Worm (Caenorhabditis elegans) whole organism, young adult: ENCODE results near the gene srx-23.

Experiments
- B0035.1 ChIP-seq: sonication (generic microtip); optimal IDR thresholded peaks from 2 replicates; lab custom pipeline; 2016; ENCODE audit warnings: missing genetic modification characterization, mild to moderate bottlenecking, missing compliant biosample characterization, missing genotype, missing genetic modification reagents
- B0261.1 ChIP-seq: sonication (generic microtip); optimal IDR thresholded peaks from 2 replicates; lab custom pipeline; 2016; ENCODE audit warnings: mild to moderate bottlenecking, missing genetic modification characterization, moderate library complexity, missing compliant biosample characterization
- B0336.3 ChIP-seq: fragments of 200-800 bp; sonication (Bioruptor generic); IDR thresholded peaks from 2 replicates; pipeline ENCODE4 v1.3.6; 2022; ENCODE audit warnings: missing genetic modification characterization, missing compliant biosample characterization
- C06A6.2 ChIP-seq: fragments of 200-800 bp; sonication (Bioruptor generic); conservative IDR thresholded peaks from 2 replicates; pipeline ENCODE4 v1.3.6; 2022; ENCODE audit warnings: missing genetic modification characterization, missing compliant biosample characterization
- F22D6.2 ChIP-seq: sonication (generic microtip); optimal IDR thresholded peaks from 2 replicates; lab custom pipeline; 2016; ENCODE audit warnings: mild to moderate bottlenecking, missing genetic modification characterization, missing compliant biosample characterization
- F23B12.7 ChIP-seq: sonication (generic microtip); optimal IDR thresholded peaks from 2 replicates; lab custom pipeline; 2017; ENCODE audit warnings: missing genetic modification characterization, mild to moderate bottlenecking, missing compliant biosample characterization, antibody characterized with exemption, moderate library complexity; ENCODE audit not compliant: insufficient read depth
- F39B2.1 ChIP-seq: fragments of 200-800 bp; sonication (Bioruptor generic); IDR thresholded peaks from 2 replicates; pipeline ENCODE4 v1.3.6; 2022; ENCODE audit warnings: missing genetic modification reagents, missing genetic modification characterization, missing compliant biosample characterization
- F55B11.4 ChIP-seq: sonication (generic microtip); optimal IDR thresholded peaks from 2 replicates; lab custom pipeline; 2016; ENCODE audit warnings: missing compliant biosample characterization, missing genetic modification characterization, borderline replicate concordance; ENCODE audit not compliant: insufficient read depth
- Y53F4B.3 ChIP-seq: fragments of 200-800 bp; sonication (Bioruptor generic); IDR thresholded peaks from 2 replicates; pipeline ENCODE4 v1.3.6; 2022; ENCODE audit warnings: missing genetic modification reagents, missing genetic modification characterization, missing compliant biosample characterization
- Y53G8AR.9 ChIP-seq: fragments of 200-800 bp; sonication (Bioruptor generic); conservative IDR thresholded peaks from 2 replicates; pipeline ENCODE4 v1.3.6; 2022; ENCODE audit warnings: missing genetic modification reagents, missing genetic modification characterization, missing compliant biosample characterization
- Y79H2A.3 ChIP-seq: fragments of 200-800 bp; sonication (Bioruptor generic); conservative IDR thresholded peaks from 2 replicates; pipeline ENCODE4 v1.3.6; 2022; ENCODE audit warnings: missing genetic modification reagents, missing genetic modification characterization, missing compliant biosample characterization
- akir-1 ChIP-seq: fragments of 200-800 bp; sonication (Bioruptor generic); optimal IDR thresholded peaks from 2 replicates; lab custom pipeline; 2018; ENCODE audit warnings: mild to moderate bottlenecking, missing genetic modification characterization, moderate library complexity, missing compliant biosample characterization
- aptf-3 ChIP-seq: fragments of 200-800 bp; sonication (Bioruptor generic); IDR thresholded peaks from 2 replicates; pipeline ENCODE4 v1.3.6; 2022; ENCODE audit warnings: missing genetic modification characterization, missing compliant biosample characterization
- athp-1 ChIP-seq: sonication (generic microtip); optimal IDR thresholded peaks from 2 replicates; lab custom pipeline; 2017; ENCODE audit warnings: mild to moderate bottlenecking, missing genetic modification characterization, missing compliant biosample characterization
- attf-6 ChIP-seq: fragments of 200-800 bp; sonication (Bioruptor generic); IDR thresholded peaks from 2 replicates; pipeline ENCODE4 v1.3.6; 2022; ENCODE audit warnings: missing genetic modification reagents, missing genetic modification characterization, missing compliant biosample characterization
- bed-2 ChIP-seq: fragments of 200-800 bp; sonication (Bioruptor generic); IDR thresholded peaks from 2 replicates; pipeline ENCODE4 v1.3.6; 2022; ENCODE audit warnings: missing genetic modification reagents, missing genetic modification characterization, missing compliant biosample characterization
- ccch-3 ChIP-seq: fragments of 200-800 bp; sonication (Bioruptor generic); optimal IDR thresholded peaks from 2 replicates; lab custom pipeline; 2018; ENCODE audit warnings: mild to moderate bottlenecking, missing genetic modification characterization, missing compliant biosample characterization
- ceh-27 ChIP-seq: fragments of 200-800 bp; sonication (Bioruptor generic); optimal IDR thresholded peaks from 2 replicates; lab custom pipeline; 2018; ENCODE audit warnings: mild to moderate bottlenecking, missing genetic modification characterization, moderate library complexity, missing compliant biosample characterization
- ceh-79 ChIP-seq: sonication (generic microtip); optimal IDR thresholded peaks from 2 replicates; lab custom pipeline; 2017; ENCODE audit warnings: mild to moderate bottlenecking, missing genetic modification characterization, missing compliant biosample characterization
- ceh-91 ChIP-seq: fragments of 200-800 bp; sonication (Bioruptor generic); IDR thresholded peaks from 2 replicates; pipeline ENCODE4 v1.3.6; 2022; ENCODE audit warnings: missing genetic modification reagents, missing genetic modification characterization, missing compliant biosample characterization
- die-1 ChIP-seq: sonication (generic microtip); optimal IDR thresholded peaks from 2 replicates; lab custom pipeline; 2016; ENCODE audit warnings: missing genotype, mild to moderate bottlenecking, missing genetic modification characterization, missing compliant biosample characterization
- dpl-1 ChIP-seq: fragments of 150-350 bp; optimal IDR thresholded peaks from 2 replicates; lab custom pipeline; 2014; ENCODE audit warnings: missing biosample characterization, missing genetic modification reagents, missing genetic modification characterization
- egrh-3 ChIP-seq: fragments of 200-800 bp; sonication (Bioruptor generic); IDR thresholded peaks from 2 replicates; pipeline ENCODE4 v1.3.6; 2022; ENCODE audit warnings: missing genetic modification reagents, missing genetic modification characterization, missing compliant biosample characterization
- him-1 ChIP-seq: sonication (generic microtip); optimal IDR thresholded peaks from 2 replicates; lab custom pipeline; 2016; ENCODE audit warnings: missing genotype, missing genetic modification reagents, missing genetic modification characterization, missing compliant biosample characterization
- hsf-1 ChIP-seq: fragments of 200-800 bp; sonication (Bioruptor generic); IDR thresholded peaks from 2 replicates; pipeline ENCODE4 v1.3.6; 2022; ENCODE audit warnings: missing genetic modification reagents, missing genetic modification characterization, missing compliant biosample characterization
- lag-1 ChIP-seq: fragments of 200-800 bp; sonication (Bioruptor generic); IDR thresholded peaks from 2 replicates; pipeline ENCODE4 v1.3.6; 2022; ENCODE audit warnings: missing genetic modification reagents, missing genetic modification characterization, missing compliant biosample characterization
- let-526 ChIP-seq: fragments of 200-800 bp; sonication (Bioruptor generic); IDR thresholded peaks from 2 replicates; pipeline ENCODE4 v1.3.6; 2022; ENCODE audit warnings: missing genetic modification reagents, missing genetic modification characterization, missing compliant biosample characterization
- lin-26 ChIP-seq: fragments of 200-800 bp; sonication (Bioruptor generic); IDR thresholded peaks from 2 replicates; pipeline ENCODE4 v1.3.6; 2022; ENCODE audit warnings: missing genetic modification reagents, missing genetic modification characterization, missing compliant biosample characterization
- lin-35 ChIP-seq, 3 experiments: fragments of 150-350 bp in 2 of 3; sonication (generic microtip) in 1 of 3; optimal IDR thresholded peaks; 2 replicates each; lab custom pipeline; 2014 to 2018; ENCODE audit warnings: missing biosample characterization in 3 of 3, missing genetic modification characterization in 3 of 3, missing genetic modification reagents in 3 of 3
- lir-1 ChIP-seq: fragments of 200-800 bp; sonication (Bioruptor generic); conservative IDR thresholded peaks from 2 replicates; pipeline ENCODE4 v1.3.6; 2022; ENCODE audit warnings: missing genetic modification reagents, missing genetic modification characterization, missing compliant biosample characterization
- madf-10 ChIP-seq: sonication (generic microtip); optimal IDR thresholded peaks from 2 replicates; lab custom pipeline; 2016; ENCODE audit warnings: mild to moderate bottlenecking, missing genetic modification characterization, missing compliant biosample characterization
- madf-8 ChIP-seq: fragments of 200-800 bp; sonication (Bioruptor generic); conservative IDR thresholded peaks from 2 replicates; pipeline ENCODE4 v1.3.6; 2022; ENCODE audit warnings: missing genetic modification reagents, missing genetic modification characterization, missing compliant biosample characterization
- mxl-1 ChIP-seq: sonication (generic microtip); optimal IDR thresholded peaks from 2 replicates; lab custom pipeline; 2016; ENCODE audit warnings: missing genetic modification characterization, missing compliant biosample characterization
- nhr-90 ChIP-seq: sonication (generic microtip); optimal IDR thresholded peaks from 2 replicates; lab custom pipeline; 2016; ENCODE audit warnings: missing genotype, mild to moderate bottlenecking, missing genetic modification characterization, missing compliant biosample characterization
- repo-1 ChIP-seq: sonication (generic microtip); optimal IDR thresholded peaks from 2 replicates; lab custom pipeline; 2017; ENCODE audit warnings: mild to moderate bottlenecking, missing genetic modification characterization, missing compliant biosample characterization
- snpc-3.4 ChIP-seq: sonication (generic microtip); optimal IDR thresholded peaks from 2 replicates; lab custom pipeline; 2017; ENCODE audit warnings: missing genetic modification characterization, mild to moderate bottlenecking, missing compliant biosample characterization, antibody characterized with exemption, moderate library complexity, missing genotype, missing genetic modification reagents
- snpc-4 ChIP-seq, 5 experiments: fragments of 150-350 bp in 1 of 5; sonication (generic microtip) in 4 of 5; optimal IDR thresholded peaks; 2 replicates each; lab custom pipeline; 2014 to 2018; ENCODE audit warnings: missing genetic modification characterization in 5 of 5, missing biosample characterization in 3 of 5, antibody characterized with exemption in 2 of 5, mild to moderate bottlenecking in 2 of 5, missing compliant biosample characterization in 2 of 5, missing genotype in 2 of 5, moderate library complexity in 2 of 5, missing genetic modification reagents in 1 of 5
- zfh-2 ChIP-seq: fragments of 200-800 bp; sonication (Bioruptor generic); conservative IDR thresholded peaks from 2 replicates; pipeline ENCODE4 v1.3.6; 2022; ENCODE audit warnings: missing genetic modification reagents, missing genetic modification characterization, missing compliant biosample characterization
- zim-3 ChIP-seq: sonication (generic microtip); optimal IDR thresholded peaks from 2 replicates; lab custom pipeline; 2017; ENCODE audit warnings: mild to moderate bottlenecking, missing genetic modification characterization, moderate library complexity, missing compliant biosample characterization
- ztf-18 ChIP-seq: sonication (generic microtip); optimal IDR thresholded peaks from 2 replicates; lab custom pipeline; 2016; ENCODE audit warnings: missing genotype, mild to moderate bottlenecking, missing genetic modification characterization, missing compliant biosample characterization
- ztf-25 ChIP-seq: fragments of 200-800 bp; sonication (Bioruptor generic); IDR thresholded peaks from 2 replicates; pipeline ENCODE4 v1.3.6; 2022; ENCODE audit warnings: missing genetic modification reagents, missing genetic modification characterization, missing compliant biosample characterization
- ztf-28 ChIP-seq: fragments of 200-800 bp; sonication (Bioruptor generic); IDR thresholded peaks from 2 replicates; pipeline ENCODE4 v1.3.6; 2022; ENCODE audit warnings: missing genetic modification reagents, missing genetic modification characterization, missing compliant biosample characterization
- ztf-6 ChIP-seq: fragments of 200-800 bp; sonication (Bioruptor generic); IDR thresholded peaks from 2 replicates; pipeline ENCODE4 v1.3.6; 2022; ENCODE audit warnings: missing genetic modification reagents, missing genetic modification characterization, missing compliant biosample characterization

The srx-23 gene

ce11 chrV:723895-724352, 41.8 kb downstream of the srx-23 start, which contains the start of gene fbxb-72 (continued):
- TF ChIP-seq zim-3 (tag; lab: Kevin White, UChicago), result peak; percentile 46
- TF ChIP-seq F22D6.2 (tag; lab: Kevin White, UChicago), result peak; percentile 85
- peak; percentile 94 for TF ChIP-seq Y53G8AR.9
- no peak for TF ChIP-seq ztf-6
- TF ChIP-seq egrh-3, result no peak
- TF ChIP-seq B0261.1 (tag; lab: Kevin White, UChicago), result no peak
- TF ChIP-seq F55B11.4, result no peak
- peak; percentile 58 for TF ChIP-seq lir-1 (GFP tag; lab: Robert Waterston, UW)
- TF ChIP-seq zfh-2 (GFP tag; lab: Robert Waterston, UW), result no peak
- peak; percentile 71; the same call in 1 of the 2 replicates for TF ChIP-seq C06A6.2 (GFP tag; lab: Robert Waterston, UW)
- no peak for TF ChIP-seq dpl-1
- no peak for TF ChIP-seq mxl-1 (tag; lab: Kevin White, UChicago)
- peak; percentile 71 for TF ChIP-seq B0035.1 (tag; lab: Kevin White, UChicago)
- 0 out of 2 replicates have a peak, but pooled peaks have one; percentile 11 for TF ChIP-seq let-526 (GFP tag; lab: Robert Waterston, UW)
- peak in 1 of 3 experiments; percentile 77 for TF ChIP-seq lin-35 (GFP tag; optimal IDR thresholded peaks at IDR 0.05; lab: Kevin White, UChicago)
- no peak for TF ChIP-seq ztf-18 (tag; lab: Kevin White, UChicago)
- no peak for TF ChIP-seq him-1
- no peak for TF ChIP-seq bed-2 (GFP tag; lab: Robert Waterston, UW)
- TF ChIP-seq ceh-79, result no peak
- TF ChIP-seq madf-10 (tag; lab: Kevin White, UChicago), result peak; percentile 66
- TF ChIP-seq nhr-90 (tag; lab: Kevin White, UChicago), result peak; percentile 11
- TF ChIP-seq ceh-91 (GFP tag; lab: Robert Waterston, UW), result no peak
- no peak for TF ChIP-seq Y53F4B.3
- no peak for TF ChIP-seq attf-6 (GFP tag; lab: Robert Waterston, UW)
- TF ChIP-seq akir-1 (GFP tag; lab: Kevin White, UChicago), result peak; percentile 25
- no peak for TF ChIP-seq aptf-3 (GFP tag; lab: Robert Waterston, UW)
- TF ChIP-seq die-1, result no peak
- peak; percentile 85 for TF ChIP-seq Y79H2A.3
- peak; percentile 88 for TF ChIP-seq F23B12.7 (tag; lab: Kevin White, UChicago)
- TF ChIP-seq ceh-27 (GFP tag; lab: Kevin White, UChicago), result peak; percentile 22
- peak; percentile 74 for TF ChIP-seq athp-1
- no peak for TF ChIP-seq lag-1 (GFP tag; lab: Robert Waterston, UW)
- TF ChIP-seq madf-8 (GFP tag; lab: Robert Waterston, UW), result no peak
- no peak for TF ChIP-seq ztf-25 (GFP tag; lab: Robert Waterston, UW)

ce11 chrV:724470-724890, 42.3 kb downstream of the srx-23 start:
- TF ChIP-seq zim-3 (tag; lab: Kevin White, UChicago), result peak; percentile 54
- no peak for TF ChIP-seq die-1
- TF ChIP-seq nhr-90 (tag; lab: Kevin White, UChicago), result peak; percentile 18
- 0 out of 2 replicates have a peak, but pooled peaks have one; percentile 6 for TF ChIP-seq Y53F4B.3
- peak; percentile 60 for TF ChIP-seq lin-26 (GFP tag; lab: Robert Waterston, UW)
- peak; percentile 61 for TF ChIP-seq repo-1 (tag; lab: Kevin White, UChicago)
- no peak; the same call in 1 of the 2 replicates for TF ChIP-seq hsf-1 (GFP tag; lab: Robert Waterston, UW)
- peak; percentile 6 for TF ChIP-seq B0336.3 (GFP tag; lab: Robert Waterston, UW)
- TF ChIP-seq snpc-4 (GFP tag; optimal IDR thresholded peaks at IDR 0.05; lab: Kevin White, UChicago), result no peak
- no peak for TF ChIP-seq snpc-4 (tag; optimal IDR thresholded peaks at IDR 0.05; lab: Kevin White, UChicago)
- TF ChIP-seq snpc-3.4 (tag; lab: Kevin White, UChicago), result peak; percentile 22
- no peak for TF ChIP-seq F39B2.1 (GFP tag; lab: Robert Waterston, UW)
- peak; percentile 48; the same call in 1 of the 2 replicates for TF ChIP-seq ztf-28
- peak in 1 of 3 experiments; percentile 43 for TF ChIP-seq lin-35 (GFP tag; optimal IDR thresholded peaks at IDR 0.05; lab: Kevin White, UChicago)
- no peak for TF ChIP-seq madf-8 (GFP tag; lab: Robert Waterston, UW)
- peak; percentile 28 for TF ChIP-seq ccch-3
- TF ChIP-seq egrh-3, result peak; percentile 62; the same call in 1 of the 2 replicates
- peak; percentile 75 for TF ChIP-seq zfh-2 (GFP tag; lab: Robert Waterston, UW)
- TF ChIP-seq, all 124 proteins: peak for 12
